Fruit fly (Drosophila melanogaster) whole organism, embryonic: Measurements from ENCODE around the gene NKCC.

Experiments
- CG32772 ChIP-seq: fragments of 200-800 bp; sonication (Bioruptor generic); IDR thresholded peaks from 2 replicates; pipeline ENCODE4 v1.3.6; 2022; ENCODE audit warnings: missing biosample characterization, missing genetic modification characterization
- CG8765 ChIP-seq: fragments of 200-800 bp; sonication (Bioruptor generic); IDR thresholded peaks from 2 replicates; pipeline ENCODE4 v1.3.6; 2022; ENCODE audit warnings: missing biosample characterization, missing genetic modification characterization
- slou ChIP-seq: fragments of 200-800 bp; sonication (Bioruptor generic); optimal IDR thresholded peaks from 3 replicates; lab custom pipeline; 2016; ENCODE audit warnings: missing biosample characterization, missing genetic modification characterization

- TF ChIP-seq CG8765 = no peak
- TF ChIP-seq CG32772 (GFP tag; lab: Robert Waterston, UW) = peak; percentile 68
- TF ChIP-seq slou (GFP tag; lab: Kevin White, UChicago) = no peak
These were observed 17.2 kb downstream of the NKCC start, which contains the start of gene CG31550 for dm6 chr3R:5485295-5485718.
